Worm (Caenorhabditis elegans): Measurements from ENCODE around the gene C54H2.4.

The C54H2.4 gene

ce11 chrX:5728956-5729467 is 41.5 kb downstream of the C54H2.4 start:
- no peak for TF ChIP-seq unc-62 (GFP tag; optimal IDR thresholded peaks at IDR 0.05)

- TF ChIP-seq unc-62 (GFP tag; optimal IDR thresholded peaks at IDR 0.05): no peak
Observed at ce11 chrX:5726160-5726559, 44.4 kb downstream of the C54H2.4 start.

- TF ChIP-seq unc-62 (GFP tag; optimal IDR thresholded peaks at IDR 0.05): no peak
Observed at ce11 chrX:5724544-5724943, 46.0 kb downstream of the C54H2.4 start.

ce11 chrX:5723758-5724157 is 46.8 kb downstream of the C54H2.4 start:
- TF ChIP-seq unc-62 (GFP tag; optimal IDR thresholded peaks at IDR 0.05): no peak

- no peak for TF ChIP-seq unc-62 (GFP tag; optimal IDR thresholded peaks at IDR 0.05)
Observed at ce11 chrX:5720929-5721328, 49.6 kb downstream of the C54H2.4 start.

ce11 chrX:5720124-5720523 is 50.4 kb downstream of the C54H2.4 start, which contains the start of gene C41G11.1:
Gene C41G11.1 (minus strand): TSS chrX:5720224.
- TF ChIP-seq unc-62 (GFP tag; optimal IDR thresholded peaks at IDR 0.05): no peak
